Worm (Caenorhabditis elegans) whole organism, L4/young adult: Measurements from ENCODE around the gene fdgt-2.

Source experiments
- dao-5 ChIP-seq: sonication (generic microtip); optimal IDR thresholded peaks from 2 replicates; lab custom pipeline; 2016; ENCODE audit warnings: missing genotype, missing genetic modification characterization, moderate library complexity, missing compliant biosample characterization
- him-1 ChIP-seq: sonication (generic microtip); optimal IDR thresholded peaks from 2 replicates; lab custom pipeline; 2016; ENCODE audit warnings: missing genotype, missing genetic modification reagents, missing genetic modification characterization, missing compliant biosample characterization

DNA sequence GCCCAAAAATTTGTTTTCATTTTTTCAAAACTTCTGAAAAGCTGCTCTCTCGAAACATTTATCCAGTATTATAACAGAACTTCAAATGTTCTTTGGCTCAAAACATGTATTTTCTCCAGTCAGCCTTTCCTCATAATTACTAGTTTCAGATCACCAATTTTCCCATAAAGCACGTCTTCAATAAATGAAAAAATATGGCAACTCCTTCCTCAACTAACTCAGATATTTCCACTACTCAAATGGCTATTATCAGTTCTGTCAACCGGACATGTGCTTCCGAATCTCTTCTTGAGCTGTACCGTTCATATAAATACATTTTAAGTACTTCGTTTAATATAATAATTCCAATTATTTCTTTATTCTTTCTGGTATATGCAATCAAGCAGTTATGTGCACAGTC lies 9.9 kb upstream of the fdgt-2 start, which contains the start of gene sra-13:
- TF ChIP-seq him-1 (tag; lab: Kevin White, UChicago) (no peak), dao-5 (no peak)
